Worm (Caenorhabditis elegans): ENCODE data around the gene msp-57.

Gene msp-57

DNA sequence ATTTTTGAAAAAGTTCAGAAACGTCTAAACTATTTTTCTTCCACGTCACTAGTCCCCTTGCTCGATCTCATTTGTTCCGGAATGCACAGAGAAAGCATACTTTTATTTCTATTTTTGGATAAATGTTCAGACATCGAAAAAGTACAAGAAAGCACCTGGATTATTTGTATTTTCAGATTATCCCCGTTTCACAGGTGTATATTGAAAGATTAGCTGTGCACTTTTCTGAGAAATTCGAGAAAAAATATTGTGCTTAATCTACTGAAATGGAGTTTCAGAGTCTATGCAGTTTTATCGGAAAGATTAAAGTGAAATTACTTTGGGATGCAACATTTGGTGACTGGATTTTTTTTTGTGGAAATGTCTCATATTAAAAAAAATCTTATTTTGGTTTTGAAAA is 39.6 kb downstream of the msp-57 start:
- TF ChIP-seq unc-62 (GFP tag; optimal IDR thresholded peaks at IDR 0.05) = no peak

DNA sequence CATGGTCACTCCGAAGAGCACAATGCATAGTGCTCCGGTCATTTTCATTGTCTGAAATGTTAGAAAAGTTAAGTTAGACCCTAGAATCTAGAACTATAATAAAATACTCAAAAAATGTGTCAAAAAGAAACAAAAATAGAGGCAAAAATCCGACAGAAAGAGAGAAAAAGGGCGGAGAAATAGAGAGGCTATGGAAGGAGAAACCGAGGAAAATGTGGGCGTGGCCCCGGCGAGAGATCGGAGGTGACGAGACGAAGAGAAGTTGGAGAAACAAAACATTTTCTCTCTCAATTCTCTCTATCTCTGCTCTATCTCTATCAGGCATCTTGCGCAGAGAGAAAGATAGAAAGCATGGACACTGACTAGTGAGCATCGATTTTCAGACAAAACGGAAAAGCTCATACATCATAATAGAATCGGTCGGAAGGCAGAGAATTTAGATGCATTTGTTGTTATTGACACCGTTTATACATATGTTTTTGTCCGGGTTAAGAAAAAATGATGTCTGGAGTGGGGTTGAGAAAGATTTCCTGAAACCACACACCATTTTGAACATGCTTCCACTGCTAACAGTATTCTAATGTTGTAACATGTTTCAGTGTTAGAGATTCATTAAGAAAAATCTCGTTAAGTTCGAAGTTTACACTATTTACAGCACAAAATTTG is 41.0 kb downstream of the msp-57 start, which contains the start of gene C02B10.3:
Gene C02B10.3, minus strand, starts transcription at position 51 of the 666 bp plus-strand sequence.
- no peak for TF ChIP-seq unc-62 (GFP tag; optimal IDR thresholded peaks at IDR 0.05)

DNA sequence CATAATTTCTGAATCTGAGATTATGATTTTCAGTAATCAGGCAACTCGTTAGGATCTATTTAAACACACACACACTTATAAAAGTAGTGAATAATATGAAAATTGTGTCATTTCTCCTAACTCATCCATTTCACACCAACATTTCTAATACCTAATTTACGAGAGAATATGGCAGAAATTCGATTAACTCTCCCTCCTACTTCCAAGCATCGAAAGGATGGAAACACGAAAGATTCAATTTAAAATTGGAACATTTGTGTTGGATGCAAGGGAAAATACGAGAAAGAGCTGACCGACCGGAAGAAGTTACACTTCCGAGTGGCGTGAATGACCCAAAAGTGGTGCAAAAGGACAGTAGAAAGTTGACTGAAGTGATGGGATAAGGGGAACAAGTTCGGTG is 46.6 kb downstream of the msp-57 start:
- TF ChIP-seq unc-62 (GFP tag; optimal IDR thresholded peaks at IDR 0.05) = no peak

DNA sequence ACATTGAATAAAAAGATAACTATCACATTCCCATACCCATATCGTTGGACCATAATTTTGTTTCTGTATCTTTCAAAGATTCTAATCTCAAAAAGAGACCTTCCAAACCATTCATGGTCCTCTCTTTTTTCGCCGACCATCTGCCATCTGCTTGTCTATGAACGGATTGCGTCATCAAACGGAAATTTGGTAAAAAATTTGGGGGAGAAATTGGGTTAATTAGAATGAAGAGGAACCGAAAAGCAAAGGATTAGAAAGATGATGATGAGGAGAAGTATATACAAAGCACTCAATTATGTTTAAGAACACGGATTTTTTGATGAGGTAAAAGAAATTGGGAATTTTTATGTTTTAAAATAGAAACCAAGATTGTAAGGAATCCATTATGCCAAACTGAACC is 47.6 kb downstream of the msp-57 start:
- TF ChIP-seq unc-62 (GFP tag; optimal IDR thresholded peaks at IDR 0.05) = no peak

DNA sequence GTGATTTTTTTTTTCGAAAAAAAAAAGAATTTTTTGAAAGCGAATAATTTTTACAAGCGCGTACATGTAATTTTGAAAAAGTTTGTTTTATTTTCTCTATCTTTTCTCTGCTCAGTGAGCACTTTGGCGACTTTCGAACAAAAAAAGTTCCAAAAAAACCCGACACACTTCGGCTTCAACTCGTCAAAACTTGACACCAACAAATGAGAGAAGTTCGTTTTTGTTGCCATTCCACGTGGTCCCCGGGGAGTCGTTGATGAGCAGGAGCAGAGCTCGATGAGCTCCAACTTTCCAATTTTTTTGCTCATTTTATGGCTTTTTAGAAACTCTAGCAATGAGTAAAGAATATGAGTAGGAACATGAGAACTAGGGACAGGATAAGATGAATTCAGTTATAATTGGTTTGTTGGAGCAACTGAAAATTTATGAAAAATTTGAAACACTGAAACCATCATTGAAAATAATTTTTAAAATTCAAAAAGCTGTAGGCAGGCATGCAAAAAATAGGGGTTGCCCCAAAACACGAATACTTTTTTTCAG is 48.1 kb downstream of the msp-57 start:
- TF ChIP-seq unc-62 (GFP tag; optimal IDR thresholded peaks at IDR 0.05) = no peak

DNA sequence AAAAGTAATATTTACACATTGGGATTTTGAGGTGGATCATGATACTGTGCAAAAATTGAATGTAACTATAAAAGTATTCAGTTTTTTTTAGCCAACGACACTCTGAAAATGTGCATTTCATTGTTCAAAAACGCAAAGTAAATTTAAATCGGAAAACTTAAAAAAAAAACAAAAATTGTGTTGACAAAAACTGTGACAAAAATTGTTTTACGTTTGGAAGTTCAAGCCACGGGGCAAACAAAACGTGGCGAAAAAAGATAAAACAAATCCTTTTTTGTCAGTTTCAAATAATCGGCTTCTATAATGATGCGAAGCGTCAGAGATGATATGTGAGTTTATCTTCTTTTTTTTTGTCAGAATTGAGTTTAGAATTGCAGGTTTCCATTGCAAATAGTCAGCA is 49.2 kb downstream of the msp-57 start, which contains the start of gene AC7.3:
Gene AC7.3, plus strand, starts transcription at position 301 of the 400 bp plus-strand sequence.
- no peak for TF ChIP-seq unc-62 (GFP tag; optimal IDR thresholded peaks at IDR 0.05)

Data from whole organism, dauer.